Worm (Caenorhabditis elegans): ENCODE results near the gene srh-217.

- TF ChIP-seq cog-1 (tag; optimal IDR thresholded peaks at IDR 0.05) (no peak), klf-2 (GFP tag; conservative IDR thresholded peaks at IDR 0.05) (no peak), T22C8.4 (GFP tag; IDR thresholded peaks at IDR 0.05) (no peak), tab-1 (GFP tag; IDR thresholded peaks at IDR 0.05) (no peak), flt-1 (GFP tag; IDR thresholded peaks at IDR 0.05) (no peak), ztf-29 (GFP tag; IDR thresholded peaks at IDR 0.05) (no peak)
These were observed 4.3 kb upstream of the srh-217 start for ce11 chrV:20199658-20200057.

Data from whole organism, midembryonic.